Worm (Caenorhabditis elegans) whole organism, L4 larva: ENCODE measurements around the gene K10C2.12.

ENCODE experiments used
- T20F7.1 ChIP-seq: fragments of 200-800 bp; sonication (Bioruptor generic); optimal IDR thresholded peaks from 2 replicates; lab custom pipeline; 2018; ENCODE audit warnings: mild to moderate bottlenecking, missing genetic modification characterization, missing compliant biosample characterization
- T26A8.4 ChIP-seq: fragments of 200-800 bp; sonication (Bioruptor generic); IDR thresholded peaks from 2 replicates; pipeline ENCODE4 v1.3.6; 2022; ENCODE audit warnings: missing genetic modification characterization, missing compliant biosample characterization
- Y105C5A.15 ChIP-seq: fragments of 200-800 bp; sonication (Bioruptor generic); IDR thresholded peaks from 2 replicates; pipeline ENCODE4 v1.3.6; 2022; ENCODE audit warnings: missing genetic modification characterization, missing compliant biosample characterization
- Y48G9A.11 ChIP-seq: fragments of 200-800 bp; sonication (Bioruptor generic); IDR thresholded peaks from 2 replicates; pipeline ENCODE4 v1.3.6; 2022; ENCODE audit warnings: missing genetic modification reagents, missing genetic modification characterization, missing compliant biosample characterization
- Y75B8A.6 ChIP-seq: fragments of 200-800 bp; sonication (Bioruptor generic); IDR thresholded peaks from 2 replicates; pipeline ENCODE4 v1.3.6; 2022; ENCODE audit warnings: missing genetic modification reagents, missing genetic modification characterization, missing compliant biosample characterization
- ZK337.2 ChIP-seq: fragments of 200-800 bp; sonication (Bioruptor generic); IDR thresholded peaks from 2 replicates; pipeline ENCODE4 v1.3.6; 2022; ENCODE audit warnings: missing genetic modification reagents, missing genetic modification characterization, missing compliant biosample characterization
- aha-1 ChIP-seq: fragments of 150-350 bp; peaks from one replicate; lab custom pipeline; 2014; ENCODE audit warnings: missing biosample characterization, missing genetic modification characterization
- arid-1 ChIP-seq: fragments of 200-800 bp; sonication (Bioruptor generic); conservative IDR thresholded peaks from 2 replicates; pipeline ENCODE4 v1.3.6; 2022; ENCODE audit warnings: missing genetic modification reagents, missing genetic modification characterization, missing compliant biosample characterization
- attf-4 ChIP-seq: sonication (generic microtip); optimal IDR thresholded peaks from 3 replicates; lab custom pipeline; 2017; ENCODE audit warnings: missing biosample characterization, missing genetic modification characterization
- ceh-28 ChIP-seq: fragments of 150-350 bp; optimal IDR thresholded peaks from 2 replicates; lab custom pipeline; 2014; ENCODE audit warnings: missing biosample characterization, missing genetic modification reagents, missing genetic modification characterization
- ceh-82 ChIP-seq: sonication (generic microtip); optimal IDR thresholded peaks from 2 replicates; lab custom pipeline; 2017; ENCODE audit warnings: missing biosample characterization, missing genetic modification characterization
- cey-2 ChIP-seq: sonication (generic microtip); optimal IDR thresholded peaks from 3 replicates; lab custom pipeline; 2017; ENCODE audit warnings: missing genetic modification characterization, mild to moderate bottlenecking, missing compliant biosample characterization, antibody characterized with exemption, borderline replicate concordance; ENCODE audit not compliant: insufficient read depth
- daf-12 ChIP-seq: fragments of 150-350 bp; optimal IDR thresholded peaks from 2 replicates; lab custom pipeline; 2014; ENCODE audit warnings: missing biosample characterization, missing genetic modification reagents, missing genetic modification characterization
- daf-16 ChIP-seq, 3 experiments: sonication (generic microtip); optimal IDR thresholded peaks; 2 replicates each; lab custom pipeline; 2016 to 2017; ENCODE audit warnings: missing genetic modification characterization in 3 of 3, missing genetic modification reagents in 3 of 3, mild to moderate bottlenecking in 2 of 3, missing compliant biosample characterization in 2 of 3, missing biosample characterization in 1 of 3, moderate library complexity in 1 of 3
- daf-8 ChIP-seq: fragments of 200-800 bp; sonication (Bioruptor generic); IDR thresholded peaks from 2 replicates; pipeline ENCODE4 v1.3.6; 2022; ENCODE audit warnings: missing genetic modification characterization, missing compliant biosample characterization
- dmd-6 ChIP-seq: fragments of 200-800 bp; sonication (Bioruptor generic); IDR thresholded peaks from 2 replicates; pipeline ENCODE4 v1.3.6; 2022; ENCODE audit warnings: missing genetic modification reagents, missing genetic modification characterization, missing compliant biosample characterization
- duxl-1 ChIP-seq: sonication (generic microtip); optimal IDR thresholded peaks from 2 replicates; lab custom pipeline; 2016; ENCODE audit warnings: mild to moderate bottlenecking, missing genetic modification characterization, moderate library complexity, missing compliant biosample characterization; ENCODE audit not compliant: poor library complexity
- dve-1 ChIP-seq: sonication (generic microtip); optimal IDR thresholded peaks from 2 replicates; lab custom pipeline; 2017; ENCODE audit warnings: antibody characterized with exemption, mild to moderate bottlenecking, missing genetic modification characterization, missing compliant biosample characterization; ENCODE audit not compliant: insufficient read depth
- egl-43 ChIP-seq: fragments of 200-800 bp; sonication (Bioruptor generic); IDR thresholded peaks from 2 replicates; pipeline ENCODE4 v1.3.6; 2022; ENCODE audit warnings: missing genetic modification reagents, missing genetic modification characterization, missing compliant biosample characterization
- hif-1 ChIP-seq, 2 experiments: sonication (generic microtip); optimal IDR thresholded peaks; 2 replicates each; lab custom pipeline; 2016 to 2017; ENCODE audit warnings: missing compliant biosample characterization in 2 of 2, missing genetic modification characterization in 2 of 2, missing genetic modification reagents in 2 of 2, missing genotype in 2 of 2, mild to moderate bottlenecking in 1 of 2
- hmg-1.1 ChIP-seq: fragments of 200-800 bp; sonication (Bioruptor generic); IDR thresholded peaks from 2 replicates; pipeline ENCODE4 v1.3.6; 2022; ENCODE audit warnings: missing genetic modification reagents, missing genetic modification characterization, missing compliant biosample characterization
- lim-7 ChIP-seq: fragments of 200-800 bp; sonication (Bioruptor generic); IDR thresholded peaks from 2 replicates; pipeline ENCODE4 v1.3.6; 2022; ENCODE audit warnings: missing genetic modification characterization, missing compliant biosample characterization
- lin-39 ChIP-seq: fragments of 150-350 bp; optimal IDR thresholded peaks from 2 replicates; lab custom pipeline; 2014; ENCODE audit warnings: missing biosample characterization, missing genetic modification reagents, missing genetic modification characterization
- lir-3 ChIP-seq: sonication (generic microtip); optimal IDR thresholded peaks from 2 replicates; lab custom pipeline; 2016; ENCODE audit warnings: mild to moderate bottlenecking, missing genetic modification characterization, missing compliant biosample characterization
- lsy-2 ChIP-seq, 2 experiments: fragments of 150-350 bp in 1 of 2; sonication (generic microtip) in 1 of 2; optimal IDR thresholded peaks; 2 replicates each; lab custom pipeline; 2014 to 2017; ENCODE audit warnings: missing biosample characterization in 2 of 2, missing genetic modification characterization in 2 of 2
- madf-5 ChIP-seq, 2 experiments: fragments of 200-800 bp; sonication (Bioruptor generic); IDR thresholded peaks; 2 replicates each; pipeline ENCODE4 v1.3.6; 2022; ENCODE audit warnings: missing compliant biosample characterization in 2 of 2, missing genetic modification characterization in 2 of 2
- mxl-2 ChIP-seq: fragments of 200-800 bp; sonication (Bioruptor generic); conservative IDR thresholded peaks from 2 replicates; pipeline ENCODE4 v1.3.6; 2022; ENCODE audit warnings: missing genetic modification reagents, missing genetic modification characterization, missing compliant biosample characterization
- nhr-25 ChIP-seq: sonication (generic microtip); optimal IDR thresholded peaks from 2 replicates; lab custom pipeline; 2017; ENCODE audit warnings: missing genetic modification characterization, mild to moderate bottlenecking, missing compliant biosample characterization, antibody characterized with exemption, moderate library complexity, borderline replicate concordance; ENCODE audit not compliant: insufficient read depth
- nhr-28 ChIP-seq: fragments of 150-350 bp; optimal IDR thresholded peaks from 2 replicates; lab custom pipeline; 2014; ENCODE audit warnings: missing biosample characterization, missing genetic modification characterization
- nhr-41 ChIP-seq: fragments of 200-800 bp; sonication (Bioruptor generic); IDR thresholded peaks from 2 replicates; pipeline ENCODE4 v1.3.6; 2022; ENCODE audit warnings: missing genetic modification reagents, missing genetic modification characterization, missing compliant biosample characterization
- nhr-48 ChIP-seq: sonication (generic microtip); optimal IDR thresholded peaks from 2 replicates; lab custom pipeline; 2016; ENCODE audit warnings: mild to moderate bottlenecking, missing genetic modification characterization, missing compliant biosample characterization
- nhr-6 ChIP-seq: fragments of 150-350 bp; optimal IDR thresholded peaks from 2 replicates; lab custom pipeline; 2014; ENCODE audit warnings: missing biosample characterization, missing genetic modification characterization
- php-3 ChIP-seq: fragments of 200-800 bp; sonication (Bioruptor generic); IDR thresholded peaks from 2 replicates; pipeline ENCODE4 v1.3.6; 2022; ENCODE audit warnings: missing genetic modification reagents, missing genetic modification characterization, missing compliant biosample characterization
- pqm-1 ChIP-seq: sonication (generic microtip); optimal IDR thresholded peaks from 2 replicates; lab custom pipeline; 2017; ENCODE audit warnings: missing biosample characterization, missing genetic modification characterization
- set-16 ChIP-seq: fragments of 200-800 bp; sonication (Bioruptor generic); IDR thresholded peaks from 2 replicates; pipeline ENCODE4 v1.3.6; 2022; ENCODE audit warnings: missing genetic modification reagents, missing genetic modification characterization, missing compliant biosample characterization
- snpc-1.2 ChIP-seq: fragments of 200-800 bp; sonication (Bioruptor generic); IDR thresholded peaks from 2 replicates; pipeline ENCODE4 v1.3.6; 2022; ENCODE audit warnings: missing genetic modification reagents, missing genetic modification characterization, missing compliant biosample characterization
- spr-1 ChIP-seq: sonication (generic microtip); optimal IDR thresholded peaks from 2 replicates; lab custom pipeline; 2016; ENCODE audit warnings: mild to moderate bottlenecking, missing genetic modification characterization, missing compliant biosample characterization
- tra-1 ChIP-seq: fragments of 200-800 bp; sonication (Bioruptor generic); IDR thresholded peaks from 2 replicates; pipeline ENCODE4 v1.3.6; 2022; ENCODE audit warnings: missing genetic modification reagents, missing genetic modification characterization, missing compliant biosample characterization
- ztf-11 ChIP-seq: fragments of 150-350 bp; optimal IDR thresholded peaks from 2 replicates; lab custom pipeline; 2014; ENCODE audit warnings: missing biosample characterization, missing genetic modification characterization

Gene K10C2.12

DNA sequence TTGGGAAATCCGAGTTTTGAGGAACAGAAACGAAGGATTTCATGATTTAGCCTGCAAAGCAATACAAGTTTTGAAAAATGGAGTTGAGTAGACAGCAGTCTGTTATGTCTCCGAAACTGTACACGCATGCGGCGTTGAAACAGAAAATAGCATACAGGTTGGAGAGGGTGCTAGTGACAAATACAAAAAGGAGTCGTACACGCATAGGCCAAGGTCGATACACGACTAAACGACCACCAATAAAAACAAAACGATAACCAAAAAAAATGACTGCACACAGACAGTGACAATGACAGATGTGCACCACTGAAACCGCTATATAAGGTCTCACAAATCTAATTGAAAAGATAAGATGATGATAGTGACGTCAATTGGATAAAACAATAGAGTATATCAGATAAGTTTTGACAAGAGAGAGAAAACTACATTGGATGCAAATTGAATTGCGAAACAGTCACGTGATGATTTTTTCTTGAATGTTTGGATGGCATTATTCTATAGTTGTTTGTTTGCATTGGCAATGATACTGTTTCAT is 28.4 kb upstream of the K10C2.12 start, which contains the start of gene fah-1 (continued):
- peak; percentile 22 for TF ChIP-seq nhr-28
- TF ChIP-seq ztf-11 (tag; lab: Kevin White, UChicago) = no peak
- TF ChIP-seq snpc-1.2 = no peak
- no peak for TF ChIP-seq pqm-1 (tag; lab: Kevin White, UChicago)
- TF ChIP-seq mxl-2 (GFP tag; lab: Robert Waterston, UW) = no peak
- peak; percentile 87 for TF ChIP-seq dve-1 (tag; lab: Kevin White, UChicago)
- TF ChIP-seq Y75B8A.6 = no peak
- peak; percentile 39; the same call in 1 of the 2 replicates for TF ChIP-seq T26A8.4 (GFP tag; lab: Robert Waterston, UW)
- TF ChIP-seq nhr-48 (tag; lab: Kevin White, UChicago) = peak; percentile 53
- TF ChIP-seq aha-1 = peak; percentile 86
- TF ChIP-seq dmd-6 (GFP tag; lab: Robert Waterston, UW) = peak; percentile 67
- TF ChIP-seq nhr-6 (tag; lab: Kevin White, UChicago) = no peak
- TF ChIP-seq php-3 (GFP tag; lab: Robert Waterston, UW) = peak; percentile 71; the same call in 1 of the 2 replicates
- TF ChIP-seq Y48G9A.11 (GFP tag; lab: Robert Waterston, UW) = no peak
- TF ChIP-seq ZK337.2 (GFP tag; lab: Robert Waterston, UW) = no peak
- no peak for TF ChIP-seq ceh-82 (tag; lab: Kevin White, UChicago)
- TF ChIP-seq nhr-41 = no peak
- peak; percentile 74; the same call in 1 of the 2 replicates for TF ChIP-seq tra-1 (GFP tag; lab: Robert Waterston, UW)

ce11 chrX:6446564-6446963 is 26.0 kb upstream of the K10C2.12 start, which contains the start of gene asp-14:
Gene asp-14 (minus strand): TSS chrX:6446664.
- TF ChIP-seq daf-16 (GFP tag; optimal IDR thresholded peaks at IDR 0.05; lab: Kevin White, UChicago) (no peak), daf-16 (tag; optimal IDR thresholded peaks at IDR 0.05; lab: Kevin White, UChicago) (peak; percentile 17), attf-4 (tag; lab: Kevin White, UChicago) (no peak)

DNA sequence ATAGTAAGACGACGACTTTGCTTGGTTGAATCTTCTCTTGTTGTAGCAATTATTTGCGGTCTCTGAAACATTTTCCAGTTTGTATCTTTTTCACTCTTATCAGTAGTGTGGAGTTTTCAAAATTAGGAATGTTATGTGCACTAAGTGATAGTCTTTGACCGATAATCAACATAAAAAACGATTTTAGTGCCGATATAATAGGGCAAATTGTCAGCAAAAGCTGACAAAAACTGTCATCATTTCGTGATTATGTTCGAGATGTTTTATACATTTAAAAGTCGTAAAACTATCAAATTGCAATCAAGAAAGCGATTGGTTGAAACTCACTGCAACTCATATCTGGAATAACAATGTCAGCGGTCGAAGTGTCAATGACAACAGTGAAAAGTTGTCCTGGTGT is 24.7 kb upstream of the K10C2.12 start:
- TF ChIP-seq T20F7.1 (GFP tag; lab: Kevin White, UChicago) = peak; percentile 5
- peak; percentile 89 for TF ChIP-seq dve-1 (tag; lab: Kevin White, UChicago)
- TF ChIP-seq ceh-28 (tag; lab: Kevin White, UChicago) = no peak
- TF ChIP-seq php-3 (GFP tag; lab: Robert Waterston, UW) = peak; percentile 99
- TF ChIP-seq pqm-1 (tag; lab: Kevin White, UChicago) = peak; percentile 28
- peak; percentile 22 for TF ChIP-seq nhr-28
- TF ChIP-seq dmd-6 (GFP tag; lab: Robert Waterston, UW) = peak; percentile 51
- no peak for TF ChIP-seq daf-16 (GFP tag; optimal IDR thresholded peaks at IDR 0.05; lab: Kevin White, UChicago)
- TF ChIP-seq daf-16 (tag; optimal IDR thresholded peaks at IDR 0.05; lab: Kevin White, UChicago) = peak; percentile 91
- no peak for TF ChIP-seq spr-1 (tag; lab: Kevin White, UChicago)

DNA sequence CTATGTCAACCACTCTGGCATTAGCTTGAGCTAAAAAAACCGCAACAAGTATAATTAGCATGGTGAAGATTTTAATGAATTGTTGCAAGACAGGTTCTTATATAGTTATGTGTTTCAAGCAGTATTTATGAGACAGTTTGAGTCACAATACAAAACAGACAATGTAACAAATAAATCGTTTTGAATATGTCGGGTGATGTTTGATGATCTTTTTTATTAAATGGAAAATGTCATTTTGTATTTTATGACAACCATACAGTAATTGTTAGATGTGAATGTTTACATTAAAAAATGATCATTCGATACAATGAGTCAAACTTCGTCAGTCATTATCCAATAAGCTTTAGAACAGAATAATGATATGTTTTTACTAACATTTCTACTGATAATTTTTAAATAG is 22.8 kb upstream of the K10C2.12 start, which contains the start of gene K10C2.7:
K10C2.7 (minus strand) TSS at position 101 of the 400 bp plus-strand sequence.
- TF ChIP-seq duxl-1 (tag; lab: Kevin White, UChicago) = no peak
- no peak for TF ChIP-seq daf-8 (GFP tag; lab: Robert Waterston, UW)
- TF ChIP-seq hif-1 (tag; optimal IDR thresholded peaks at IDR 0.05; lab: Kevin White, UChicago) = no peak
- TF ChIP-seq dve-1 (tag; lab: Kevin White, UChicago) = peak; percentile 19

DNA sequence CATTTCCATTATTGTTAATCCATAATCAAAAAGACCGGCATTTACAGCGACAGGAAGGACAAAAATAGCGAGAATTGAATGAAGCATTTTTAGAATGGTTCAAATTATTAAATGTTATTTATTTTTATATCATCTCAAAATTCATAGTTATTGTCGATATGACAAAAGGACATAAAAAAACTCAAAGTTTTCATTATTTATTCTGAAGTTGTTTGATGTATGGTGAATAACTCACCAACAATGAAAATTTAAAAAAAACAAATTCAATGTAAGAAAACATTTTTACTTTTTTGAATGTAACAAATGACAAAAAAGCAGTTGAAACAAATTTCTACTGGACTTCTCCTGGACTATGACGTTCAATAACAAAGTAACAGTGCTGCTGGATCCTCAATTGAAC is 19.9 kb upstream of the K10C2.12 start, which contains the start of gene K10C2.14:
K10C2.14 (minus strand) TSS at position 101 of the 400 bp plus-strand sequence.
- TF ChIP-seq lin-39 (tag; lab: Kevin White, UChicago) (no peak), daf-12 (no peak), lim-7 (GFP tag; lab: Robert Waterston, UW) (no peak), dve-1 (tag; lab: Kevin White, UChicago) (no peak), cey-2 (tag; lab: Kevin White, UChicago) (no peak), hmg-1.1 (GFP tag; lab: Robert Waterston, UW) (no peak), set-16 (no peak), lsy-2 (tag; optimal IDR thresholded peaks at IDR 0.05; lab: Kevin White, UChicago) (no peak), Y105C5A.15 (GFP tag; lab: Robert Waterston, UW) (no peak), nhr-28 (no peak), duxl-1 (tag; lab: Kevin White, UChicago) (no peak), nhr-25 (tag; lab: Kevin White, UChicago) (no peak), madf-5 (GFP tag; IDR thresholded peaks at IDR 0.05; lab: Robert Waterston, UW) (no peak), aha-1 (no peak), arid-1 (no peak), egl-43 (GFP tag; lab: Robert Waterston, UW) (no peak), lir-3 (tag; lab: Kevin White, UChicago) (no peak), daf-8 (GFP tag; lab: Robert Waterston, UW) (no peak)
- TF ChIP-seq, all 104 proteins: peak for 0
